Worm (Caenorhabditis elegans): ENCODE results near the gene H13N06.7.

- TF ChIP-seq ama-1 (optimal IDR thresholded peaks at IDR 0.05): no peak
- no peak for TF ChIP-seq flt-1 (GFP tag; IDR thresholded peaks at IDR 0.05)
- no peak for TF ChIP-seq tbx-37 (GFP tag; conservative IDR thresholded peaks at IDR 0.05)
- no peak for TF ChIP-seq ceh-36 (tag; optimal IDR thresholded peaks at IDR 0.05)
- no peak for TF ChIP-seq hmg-4 (GFP tag; optimal IDR thresholded peaks at IDR 0.05)
- no peak for TF ChIP-seq tbx-11 (GFP tag; IDR thresholded peaks at IDR 0.05)
These were observed 6.8 kb downstream of the H13N06.7 start, which contains the start of gene eat-20 for ce11 chrX:15509681-15510080.

All from whole organism, early embryonic.